Worm (Caenorhabditis elegans): Measurements from ENCODE around the gene sna-3.

The sna-3 gene

DNA sequence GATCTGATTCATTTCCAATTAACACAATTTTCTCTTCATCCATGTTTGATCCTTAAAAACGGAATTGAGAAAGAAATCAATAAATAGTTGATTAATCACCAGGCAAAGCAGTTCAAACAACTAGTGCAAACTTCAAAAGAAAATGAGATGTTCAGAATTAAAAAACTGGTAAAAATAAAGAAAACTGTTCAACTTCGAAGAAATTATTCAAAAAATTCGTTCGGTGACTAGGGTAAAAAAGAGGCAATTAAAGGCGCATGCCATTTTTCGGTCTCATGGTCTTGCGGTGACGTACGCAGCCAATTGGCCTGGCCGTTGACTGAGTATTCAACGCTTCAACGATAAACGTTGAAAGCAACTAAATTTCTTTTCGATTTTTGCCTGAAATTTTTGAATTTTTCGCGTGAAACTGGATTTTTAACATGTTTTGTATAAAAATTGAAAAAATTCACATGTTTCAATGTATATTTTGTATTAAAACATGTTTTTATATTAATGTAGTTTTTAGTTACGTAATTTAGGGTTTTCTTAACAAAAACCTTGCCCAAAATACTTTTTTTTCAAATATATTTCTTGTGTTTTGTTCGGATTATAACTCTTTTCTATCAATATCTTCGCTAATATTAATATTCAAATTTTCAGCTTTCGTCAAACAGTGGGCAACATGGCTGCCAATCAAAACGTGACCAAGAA lies at the start of gene sna-3, which contains the start of gene rps-3:
Gene sna-3, minus strand, starts transcription at position 51 of the 693 bp plus-strand sequence.
Gene rps-3, plus strand, starts transcription at position 643 of the 693 bp plus-strand sequence.
- TF ChIP-seq F10B5.3 (tag; optimal IDR thresholded peaks at IDR 0.05) = no peak
- TF ChIP-seq dve-1 (tag; optimal IDR thresholded peaks at IDR 0.05; ENCODE audit: insufficient read depth) = peak; percentile 91
- peak; percentile 72 for TF ChIP-seq lin-13 (GFP tag; optimal IDR thresholded peaks at IDR 0.05)
- TF ChIP-seq T20F7.1 (GFP tag; optimal IDR thresholded peaks at IDR 0.05) = no peak
- TF ChIP-seq nhr-10 (tag; optimal IDR thresholded peaks at IDR 0.05) = no peak
- TF ChIP-seq lin-38 (GFP tag; IDR thresholded peaks at IDR 0.05) = peak; percentile 69
- TF ChIP-seq nhr-48 (tag; optimal IDR thresholded peaks at IDR 0.05) = no peak
- peak; percentile 70 for TF ChIP-seq rbr-2 (tag; optimal IDR thresholded peaks at IDR 0.05)
- no peak for TF ChIP-seq Y75B8A.6 (GFP tag; IDR thresholded peaks at IDR 0.05)
- TF ChIP-seq spr-3 (GFP tag; optimal IDR thresholded peaks at IDR 0.05) = no peak
- no peak for TF ChIP-seq nhr-76 (tag; optimal IDR thresholded peaks at IDR 0.05)
- TF ChIP-seq lin-39 (tag; optimal IDR thresholded peaks at IDR 0.05) = no peak
- no peak for TF ChIP-seq nhr-41 (GFP tag; IDR thresholded peaks at IDR 0.05)
- no peak for TF ChIP-seq sdz-12 (GFP tag; optimal IDR thresholded peaks at IDR 0.05)
- TF ChIP-seq vab-7 (GFP tag; IDR thresholded peaks at IDR 0.05) = no peak
- no peak for TF ChIP-seq ctbp-1 (GFP tag; IDR thresholded peaks at IDR 0.05)
- no peak for TF ChIP-seq saeg-2 (GFP tag; IDR thresholded peaks at IDR 0.05)
- no peak for TF ChIP-seq dmd-8 (GFP tag; IDR thresholded peaks at IDR 0.05)
- TF ChIP-seq nhr-102 (tag; optimal IDR thresholded peaks at IDR 0.05) = peak; percentile 20
- TF ChIP-seq nhr-11 (tag; optimal IDR thresholded peaks at IDR 0.05) = peak; percentile 61
- TF ChIP-seq gei-8 (GFP tag; optimal IDR thresholded peaks at IDR 0.05) = no peak
- peak; percentile 73 for TF ChIP-seq arid-1 (GFP tag; conservative IDR thresholded peaks at IDR 0.05)
- peak; percentile 22 for TF ChIP-seq nhr-25 (tag; optimal IDR thresholded peaks at IDR 0.05; ENCODE audit: borderline replicate concordance, insufficient read depth)
- TF ChIP-seq ceh-28 (tag; optimal IDR thresholded peaks at IDR 0.05) = no peak
- no peak for TF ChIP-seq ztf-11 (tag; optimal IDR thresholded peaks at IDR 0.05)
- no peak for TF ChIP-seq F26F4.8 (GFP tag; conservative IDR thresholded peaks at IDR 0.05)
- TF ChIP-seq php-3 (GFP tag; IDR thresholded peaks at IDR 0.05) = no peak
- TF ChIP-seq dmd-6 (GFP tag; IDR thresholded peaks at IDR 0.05) = peak; percentile 43
- peak; percentile 69 for TF ChIP-seq unc-130 (GFP tag; optimal IDR thresholded peaks at IDR 0.05)
- TF ChIP-seq F44E2.7 (GFP tag; IDR thresholded peaks at IDR 0.05) = no peak
- no peak for TF ChIP-seq pha-4 (GFP tag; IDR thresholded peaks at IDR 0.05)
- peak; percentile 26 for TF ChIP-seq pha-4 (tag; optimal IDR thresholded peaks at IDR 0.05)
- no peak for TF ChIP-seq ceh-62 (tag; optimal IDR thresholded peaks at IDR 0.05)
- no peak for TF ChIP-seq zfp-3 (GFP tag; conservative IDR thresholded peaks at IDR 0.05)
- TF ChIP-seq daf-12 (tag; optimal IDR thresholded peaks at IDR 0.05) = no peak
- no peak for TF ChIP-seq nhr-42 (GFP tag; IDR thresholded peaks at IDR 0.05)
- no peak for TF ChIP-seq unc-39 (tag; optimal IDR thresholded peaks at IDR 0.05)
- no peak for TF ChIP-seq tra-1 (GFP tag; IDR thresholded peaks at IDR 0.05)
- TF ChIP-seq ceh-20 (GFP tag; IDR thresholded peaks at IDR 0.05) = no peak
- TF ChIP-seq Y105C5A.15 (GFP tag; IDR thresholded peaks at IDR 0.05) = no peak
- TF ChIP-seq ZK546.5 (tag; optimal IDR thresholded peaks at IDR 0.05) = no peak
- no peak for TF ChIP-seq lin-29 (GFP tag; IDR thresholded peaks at IDR 0.05)
- TF ChIP-seq dmd-9 (GFP tag; IDR thresholded peaks at IDR 0.05) = no peak
- TF ChIP-seq ceh-44 (GFP tag; IDR thresholded peaks at IDR 0.05) = peak; percentile 24; the same call in 1 of the 2 replicates
- TF ChIP-seq cey-2 (tag; optimal IDR thresholded peaks at IDR 0.05; ENCODE audit: borderline replicate concordance, insufficient read depth) = no peak
- TF ChIP-seq duxl-1 (tag; optimal IDR thresholded peaks at IDR 0.05; ENCODE audit: poor library complexity) = no peak
- no peak for TF ChIP-seq nhr-237 (tag; optimal IDR thresholded peaks at IDR 0.05)
- TF ChIP-seq ceh-32 (tag; optimal IDR thresholded peaks at IDR 0.05; ENCODE audit: poor library complexity) = no peak
- no peak for TF ChIP-seq zag-1 (tag; optimal IDR thresholded peaks at IDR 0.05)
- TF ChIP-seq ztf-7 (tag; optimal IDR thresholded peaks at IDR 0.05) = peak; percentile 39

Data from whole organism, L4 larva.